Fruit fly (Drosophila melanogaster) whole organism, embryonic: ENCODE results near the gene Cpr65Av.

Source experiments
- Asciz ChIP-seq: fragments of 200-800 bp; sonication (Bioruptor generic); optimal IDR thresholded peaks from 2 replicates; lab custom pipeline; 2017; ENCODE audit warnings: missing biosample characterization, mild to moderate bottlenecking, missing genetic modification characterization, missing genetic modification reagents
- Bgb ChIP-seq: fragments of 200-800 bp; sonication (Bioruptor generic); IDR thresholded peaks from 2 replicates; pipeline ENCODE4 v1.3.6; 2022; ENCODE audit warnings: missing biosample characterization, missing genetic modification characterization; ENCODE audit not compliant: partially characterized antibody
- CG10274 ChIP-seq: fragments of 200-800 bp; sonication (Bioruptor generic); optimal IDR thresholded peaks from 3 replicates; lab custom pipeline; 2017; ENCODE audit warnings: missing biosample characterization, mild to moderate bottlenecking, missing genetic modification characterization
- CG10366 ChIP-seq: fragments of 200-800 bp; sonication (Bioruptor generic); IDR thresholded peaks from 2 replicates; pipeline ENCODE4 v1.3.6; 2022; ENCODE audit warnings: missing biosample characterization, missing genetic modification characterization
- CG10543 ChIP-seq: fragments of 200-800 bp; sonication (Bioruptor generic); optimal IDR thresholded peaks from 3 replicates; lab custom pipeline; 2017; ENCODE audit warnings: missing biosample characterization, mild to moderate bottlenecking, missing genetic modification characterization, moderate library complexity
- CG12391 ChIP-seq: fragments of 200-800 bp; sonication (Bioruptor generic); optimal IDR thresholded peaks from 3 replicates; lab custom pipeline; 2018; ENCODE audit warnings: missing biosample characterization, mild to moderate bottlenecking, missing genetic modification characterization, moderate library complexity
- CG13624 ChIP-seq: fragments of 200-800 bp; sonication (Bioruptor generic); optimal IDR thresholded peaks from 2 replicates; lab custom pipeline; 2016; ENCODE audit warnings: missing biosample characterization, missing genetic modification characterization
- CG15011 ChIP-seq: fragments of 200-800 bp; sonication (Bioruptor generic); optimal IDR thresholded peaks from 3 replicates; lab custom pipeline; 2018; ENCODE audit warnings: missing biosample characterization, mild to moderate bottlenecking, missing genetic modification characterization
- CG17359 ChIP-seq: fragments of 200-800 bp; sonication (Bioruptor generic); optimal IDR thresholded peaks from 3 replicates; lab custom pipeline; 2018; ENCODE audit warnings: missing biosample characterization, mild to moderate bottlenecking, missing genetic modification characterization, moderate library complexity
- CG17829 ChIP-seq: fragments of 200-800 bp; optimal IDR thresholded peaks from 2 replicates; lab custom pipeline; 2019; ENCODE audit warnings: missing biosample characterization, mild to moderate bottlenecking, missing genetic modification characterization, moderate library complexity
- CG2202 ChIP-seq: fragments of 200-800 bp; sonication (Bioruptor generic); optimal IDR thresholded peaks from 2 replicates; lab custom pipeline; 2018; ENCODE audit warnings: missing biosample characterization, mild to moderate bottlenecking, missing genetic modification characterization
- CG30020 ChIP-seq: fragments of 200-800 bp; optimal IDR thresholded peaks from 2 replicates; lab custom pipeline; 2019; ENCODE audit warnings: missing biosample characterization, mild to moderate bottlenecking, missing genetic modification characterization, moderate library complexity
- CG32532 ChIP-seq: fragments of 200-800 bp; sonication (Bioruptor generic); IDR thresholded peaks from 2 replicates; pipeline ENCODE4 v1.3.6; 2022; ENCODE audit warnings: missing biosample characterization, missing genetic modification characterization
- CG34422 ChIP-seq: fragments of 200-800 bp; sonication (Bioruptor generic); IDR thresholded peaks from 3 replicates; pipeline ENCODE4 v1.3.6; 2022; ENCODE audit warnings: missing biosample characterization, missing genetic modification characterization
- CG3995 ChIP-seq: fragments of 200-800 bp; sonication (Bioruptor generic); optimal IDR thresholded peaks from 3 replicates; lab custom pipeline; 2016; ENCODE audit warnings: missing biosample characterization, missing genetic modification characterization
- CG42726 ChIP-seq: fragments of 200-800 bp; sonication (Bioruptor generic); IDR thresholded peaks from 2 replicates; pipeline ENCODE4 v1.3.6; 2022; ENCODE audit warnings: missing biosample characterization, missing genetic modification characterization; ENCODE audit not compliant: partially characterized antibody
- CG4820 ChIP-seq: fragments of 200-800 bp; sonication (Bioruptor generic); optimal IDR thresholded peaks from 3 replicates; lab custom pipeline; 2016; ENCODE audit warnings: missing biosample characterization, missing genetic modification characterization
- CG7372 ChIP-seq: fragments of 200-800 bp; sonication (Bioruptor generic); IDR thresholded peaks from 2 replicates; pipeline ENCODE4 v1.3.6; 2022; ENCODE audit warnings: missing biosample characterization, missing genetic modification characterization
- CG7745 ChIP-seq: fragments of 200-800 bp; sonication (Bioruptor generic); optimal IDR thresholded peaks from 2 replicates; lab custom pipeline; 2018; ENCODE audit warnings: missing biosample characterization, mild to moderate bottlenecking, missing genetic modification characterization, moderate library complexity
- CG9609 ChIP-seq: fragments of 200-800 bp; sonication (Bioruptor generic); optimal IDR thresholded peaks from 3 replicates; lab custom pipeline; 2016; ENCODE audit warnings: missing biosample characterization, missing genetic modification characterization
- CoRest ChIP-seq: fragments of 200-800 bp; sonication (Bioruptor generic); optimal IDR thresholded peaks from 3 replicates; lab custom pipeline; 2018; ENCODE audit warnings: missing biosample characterization, mild to moderate bottlenecking, missing genetic modification characterization, moderate library complexity
- Dref ChIP-seq: fragments of 200-800 bp; sonication (Bioruptor generic); IDR thresholded peaks from 2 replicates; pipeline ENCODE4 v1.3.6; 2022; ENCODE audit warnings: missing biosample characterization, missing genetic modification characterization
- Hr51 ChIP-seq, 2 experiments: fragments of 200-800 bp; sonication (Bioruptor generic); optimal IDR thresholded peaks; 2 replicates in 1 of 2; 3 replicates in 1 of 2; lab custom pipeline; 2016 to 2018; ENCODE audit warnings: missing biosample characterization in 2 of 2, missing genetic modification characterization in 2 of 2, mild to moderate bottlenecking in 1 of 2, moderate library complexity in 1 of 2
- Lhr ChIP-seq: fragments of 200-800 bp; sonication (Bioruptor generic); optimal IDR thresholded peaks from 3 replicates; lab custom pipeline; 2017; ENCODE audit warnings: mild to moderate bottlenecking, missing biosample characterization, missing genetic modification reagents, missing genetic modification characterization
- Mad ChIP-seq: fragments of 200-800 bp; sonication (Bioruptor generic); optimal IDR thresholded peaks from 2 replicates; lab custom pipeline; 2016; ENCODE audit warnings: missing biosample characterization, missing genetic modification characterization
- Pdp1 ChIP-seq, 2 experiments: fragments of 200-800 bp; sonication (Bioruptor generic); optimal IDR thresholded peaks; 3 replicates each; lab custom pipeline; 2016; ENCODE audit warnings: missing biosample characterization in 2 of 2, missing genetic modification characterization in 2 of 2, mild to moderate bottlenecking in 1 of 2, moderate library complexity in 1 of 2
- Rx ChIP-seq: fragments of 200-800 bp; sonication (Bioruptor generic); IDR thresholded peaks from 2 replicates; pipeline ENCODE4 v1.3.6; 2022; ENCODE audit warnings: missing biosample characterization, missing genetic modification characterization
- Sox100B ChIP-seq: fragments of 200-800 bp; sonication (Bioruptor generic); optimal IDR thresholded peaks from 3 replicates; lab custom pipeline; 2018; ENCODE audit warnings: missing biosample characterization, mild to moderate bottlenecking, missing genetic modification characterization
- Sry-δ ChIP-seq: fragments of 200-800 bp; sonication (Bioruptor generic); optimal IDR thresholded peaks from 2 replicates; lab custom pipeline; 2016; ENCODE audit warnings: missing biosample characterization, missing genetic modification characterization
- Ssrp ChIP-seq: fragments of 200-800 bp; sonication (Bioruptor generic); optimal IDR thresholded peaks from 2 replicates; lab custom pipeline; 2018; ENCODE audit warnings: missing biosample characterization, mild to moderate bottlenecking, missing genetic modification characterization, moderate library complexity
- az2 ChIP-seq: fragments of 200-800 bp; sonication (Bioruptor generic); optimal IDR thresholded peaks from 3 replicates; lab custom pipeline; 2016; ENCODE audit warnings: missing biosample characterization, missing genetic modification characterization
- bcd ChIP-seq: fragments of 200-800 bp; sonication (Bioruptor generic); optimal IDR thresholded peaks from 2 replicates; lab custom pipeline; 2017; ENCODE audit warnings: missing biosample characterization, mild to moderate bottlenecking, missing genetic modification characterization
- caup ChIP-seq: fragments of 200-800 bp; sonication (Bioruptor generic); optimal IDR thresholded peaks from 3 replicates; lab custom pipeline; 2017; ENCODE audit warnings: missing biosample characterization, mild to moderate bottlenecking, missing genetic modification characterization, moderate library complexity; ENCODE audit not compliant: severe bottlenecking
- chn ChIP-seq: fragments of 200-800 bp; sonication (Bioruptor generic); optimal IDR thresholded peaks from 2 replicates; lab custom pipeline; 2016; ENCODE audit warnings: missing biosample characterization, missing genetic modification characterization
- ci ChIP-seq: fragments of 200-800 bp; sonication (Bioruptor generic); IDR thresholded peaks from 3 replicates; pipeline ENCODE4 v1.3.6; 2022; ENCODE audit warnings: missing biosample characterization, missing genetic modification characterization
- dimm ChIP-seq: fragments of 200-800 bp; sonication (Bioruptor generic); IDR thresholded peaks from 2 replicates; pipeline ENCODE4 v1.3.6; 2022; ENCODE audit warnings: missing biosample characterization, missing genetic modification characterization
- emc ChIP-seq: fragments of 200-800 bp; sonication (Bioruptor generic); optimal IDR thresholded peaks from 2 replicates; lab custom pipeline; 2016; ENCODE audit warnings: missing biosample characterization, missing genetic modification characterization
- gt ChIP-seq: fragments of 200-800 bp; sonication (Bioruptor generic); IDR thresholded peaks from 2 replicates; pipeline ENCODE4 v1.3.6; 2022; ENCODE audit warnings: missing biosample characterization, missing genetic modification characterization
- ken ChIP-seq: fragments of 200-800 bp; sonication (Bioruptor generic); IDR thresholded peaks from 3 replicates; pipeline ENCODE4 v1.3.6; 2022; ENCODE audit warnings: missing biosample characterization, missing genetic modification characterization
- lab ChIP-seq: fragments of 200-800 bp; sonication (Bioruptor generic); optimal IDR thresholded peaks from 3 replicates; lab custom pipeline; 2017; ENCODE audit warnings: missing biosample characterization, missing genetic modification characterization, mild to moderate bottlenecking, moderate library complexity, missing genetic modification reagents
- lbe ChIP-seq: fragments of 200-800 bp; sonication (Bioruptor generic); optimal IDR thresholded peaks from 2 replicates; lab custom pipeline; 2016; ENCODE audit warnings: missing biosample characterization, mild to moderate bottlenecking, missing genetic modification characterization
- lov ChIP-seq, 2 experiments: fragments of 200-800 bp in 1 of 2; fragments of >200 bp in 1 of 2; sonication (Bioruptor generic) in 1 of 2; IDR thresholded peaks in 1 of 2; optimal IDR thresholded peaks in 1 of 2; 2 replicates in 1 of 2; 3 replicates in 1 of 2; pipeline versions ENCODE4 v1.3.6 to Lab custom; 2017 to 2022; ENCODE audit warnings: missing biosample characterization in 1 of 2, missing genetic modification characterization in 1 of 2
- nom ChIP-seq: fragments of 200-800 bp; sonication (Bioruptor generic); optimal IDR thresholded peaks from 2 replicates; lab custom pipeline; 2017; ENCODE audit warnings: missing biosample characterization, missing genetic modification characterization, mild to moderate bottlenecking, moderate library complexity, missing genetic modification reagents
- pfk ChIP-seq: fragments of 200-800 bp; sonication (Bioruptor generic); optimal IDR thresholded peaks from 2 replicates; lab custom pipeline; 2018; ENCODE audit warnings: missing biosample characterization, mild to moderate bottlenecking, missing genetic modification characterization, moderate library complexity
- run ChIP-seq: fragments of 200-800 bp; sonication (Bioruptor generic); optimal IDR thresholded peaks from 3 replicates; lab custom pipeline; 2018; ENCODE audit warnings: missing biosample characterization, mild to moderate bottlenecking, missing genetic modification characterization
- tap ChIP-seq: fragments of 200-800 bp; optimal IDR thresholded peaks from 3 replicates; lab custom pipeline; 2019; ENCODE audit warnings: missing biosample characterization, mild to moderate bottlenecking, missing genetic modification characterization, moderate library complexity
- trem ChIP-seq: fragments of 200-800 bp; optimal IDR thresholded peaks from 3 replicates; lab custom pipeline; 2019; ENCODE audit warnings: missing biosample characterization, mild to moderate bottlenecking, missing genetic modification characterization, moderate library complexity
- unc-4 ChIP-seq: fragments of 200-800 bp; sonication (Bioruptor generic); IDR thresholded peaks from 2 replicates; pipeline ENCODE4 v1.3.6; 2022; ENCODE audit warnings: missing biosample characterization, missing genetic modification characterization; ENCODE audit not compliant: partially characterized antibody
- zen ChIP-seq: fragments of 200-800 bp; sonication (Bioruptor generic); optimal IDR thresholded peaks from 3 replicates; lab custom pipeline; 2018; ENCODE audit warnings: missing biosample characterization, mild to moderate bottlenecking, missing genetic modification characterization, moderate library complexity

The Cpr65Av gene

DNA sequence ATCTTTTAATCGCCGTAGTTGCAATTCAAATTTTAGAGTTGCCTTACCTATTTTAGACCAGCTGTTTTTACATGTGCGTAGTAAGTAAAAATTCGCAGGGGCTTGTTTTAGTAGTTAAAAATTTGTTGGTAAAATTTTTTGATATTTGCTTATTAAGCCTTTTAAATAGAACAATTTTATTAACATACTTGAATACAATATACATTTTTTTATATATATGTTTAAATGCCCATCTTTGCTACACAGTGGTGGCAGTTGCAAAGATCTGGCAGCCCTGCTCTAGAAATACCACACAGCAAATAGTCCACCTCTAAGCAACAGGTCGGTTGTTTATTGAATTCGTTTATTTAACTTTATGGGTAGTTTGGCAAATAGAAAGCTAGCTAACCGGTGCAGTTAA is 45.1 kb downstream of the Cpr65Av start, which contains the start of the genes CG10467 and loj (continued):
- TF ChIP-seq CG15011 (GFP tag; lab: Kevin White, UChicago) = peak; percentile 81
- TF ChIP-seq Lhr (GFP tag; lab: Kevin White, UChicago) = peak; percentile 90
- peak; percentile 94 for TF ChIP-seq Rx (GFP tag; lab: Robert Waterston, UW)
- peak; percentile 91 for TF ChIP-seq dimm
- TF ChIP-seq Hr51 (GFP tag; optimal IDR thresholded peaks at IDR 0.05; lab: Kevin White, UChicago) = peak; percentile 91 to 95
- peak; percentile 91 for TF ChIP-seq Mad (GFP tag; lab: Kevin White, UChicago)
- peak; percentile 90 for TF ChIP-seq CG2202
- peak; percentile 98 for TF ChIP-seq Ssrp (tag; lab: Kevin White, UChicago)
- TF ChIP-seq CG4820 (GFP tag; lab: Kevin White, UChicago) = peak; percentile 96
- peak; percentile 95 for TF ChIP-seq trem
- peak; percentile 8 for TF ChIP-seq pfk (GFP tag; lab: Kevin White, UChicago)
- TF ChIP-seq unc-4 (GFP tag; lab: Robert Waterston, UW) = peak; percentile 72
- TF ChIP-seq gt (GFP tag; lab: Robert Waterston, UW) = peak; percentile 94
- TF ChIP-seq CG17359 (tag; lab: Kevin White, UChicago) = peak; percentile 96
- TF ChIP-seq CoRest (tag; lab: Kevin White, UChicago) = peak; percentile 98
- no peak for TF ChIP-seq lov (optimal IDR thresholded peaks at IDR 0.05; lab: Kevin White, UChicago)
- TF ChIP-seq lov (GFP tag; IDR thresholded peaks at IDR 0.05; lab: Robert Waterston, UW) = peak; percentile 93; the same call in 2 of the 3 replicates
- peak; percentile 97 for TF ChIP-seq CG10366 (GFP tag; lab: Robert Waterston, UW)
- peak; percentile 88 for TF ChIP-seq Sox100B (GFP tag; lab: Kevin White, UChicago)
- TF ChIP-seq Bgb (GFP tag; lab: Robert Waterston, UW) = peak; percentile 59
- peak; percentile 53; the same call in 1 of the 2 replicates for TF ChIP-seq CG42726
- TF ChIP-seq CG34422 (GFP tag; lab: Robert Waterston, UW) = peak; percentile 98
- peak; percentile 91 for TF ChIP-seq chn
- TF ChIP-seq CG12391 (tag; lab: Kevin White, UChicago) = peak; percentile 97
- peak; percentile 96 for TF ChIP-seq CG17829 (tag; lab: Kevin White, UChicago)
- peak; percentile 80 for TF ChIP-seq tap
- TF ChIP-seq CG32532 (GFP tag; lab: Robert Waterston, UW) = peak; percentile 98
- peak; percentile 94 for TF ChIP-seq lab (GFP tag; lab: Kevin White, UChicago)
- TF ChIP-seq az2 = peak; percentile 97
- peak; percentile 85 for TF ChIP-seq CG13624 (GFP tag; lab: Kevin White, UChicago)
- peak; percentile 72 for TF ChIP-seq emc (GFP tag; lab: Kevin White, UChicago)
- no peak for TF ChIP-seq nom (GFP tag; lab: Kevin White, UChicago)
- peak; percentile 64 for TF ChIP-seq CG10274 (GFP tag; lab: Kevin White, UChicago)
- peak; percentile 75 to 90 for TF ChIP-seq Pdp1 (GFP tag; optimal IDR thresholded peaks at IDR 0.05; lab: Kevin White, UChicago)
- peak; percentile 77 for TF ChIP-seq run (tag; lab: Kevin White, UChicago)
- peak; percentile 87 for TF ChIP-seq Asciz (GFP tag; lab: Kevin White, UChicago)
- TF ChIP-seq zen (tag; lab: Kevin White, UChicago) = peak; percentile 98
- TF ChIP-seq CG7372 = peak; percentile 97
- peak; percentile 95 for TF ChIP-seq bcd (GFP tag; lab: Kevin White, UChicago)
- TF ChIP-seq ci (GFP tag; lab: Robert Waterston, UW) = peak; percentile 94
- peak; percentile 63 for TF ChIP-seq CG3995 (GFP tag; lab: Kevin White, UChicago)
- TF ChIP-seq CG10543 (GFP tag; lab: Kevin White, UChicago) = peak; percentile 91
- peak; percentile 87 for TF ChIP-seq CG30020 (tag; lab: Kevin White, UChicago)
- TF ChIP-seq ken (GFP tag; lab: Robert Waterston, UW) = peak; percentile 97
- TF ChIP-seq CG7745 (tag; lab: Kevin White, UChicago) = peak; percentile 4
- peak; percentile 91 for TF ChIP-seq Sry-δ (GFP tag; lab: Kevin White, UChicago)
- TF ChIP-seq Dref (GFP tag; lab: Robert Waterston, UW) = peak; percentile 47
- TF ChIP-seq caup (GFP tag; lab: Kevin White, UChicago) = peak; percentile 89
- peak; percentile 80 for TF ChIP-seq CG9609 (GFP tag; lab: Kevin White, UChicago)
- peak; percentile 75 for TF ChIP-seq lbe (GFP tag; lab: Kevin White, UChicago)
